Worm (Caenorhabditis elegans): ENCODE results near the gene sox-3.

- TF ChIP-seq sea-1 (GFP tag; conservative IDR thresholded peaks at IDR 0.05), result no peak
- TF ChIP-seq ceh-13 (GFP tag; optimal IDR thresholded peaks at IDR 0.05), result no peak
- no peak for TF ChIP-seq tbx-37 (GFP tag; conservative IDR thresholded peaks at IDR 0.05)
- TF ChIP-seq hnd-1 (tag; optimal IDR thresholded peaks at IDR 0.05), result no peak
- no peak for TF ChIP-seq tbx-11 (GFP tag; IDR thresholded peaks at IDR 0.05)
- TF ChIP-seq ama-1 (optimal IDR thresholded peaks at IDR 0.05), result no peak
- TF ChIP-seq tra-4 (tag; optimal IDR thresholded peaks at IDR 0.05), result no peak
- TF ChIP-seq B0310.2 (tag; optimal IDR thresholded peaks at IDR 0.05), result no peak
These were observed 44.3 kb upstream of the sox-3 start for ce11 chrX:14736955-14737621.
